Fruit fly (Drosophila melanogaster) whole organism, embryonic: ENCODE measurements around the gene CG10232.

ENCODE experiments used
- ATbp ChIP-seq: fragments of 200-800 bp; sonication (Bioruptor generic); optimal IDR thresholded peaks from 2 replicates; lab custom pipeline; 2017; ENCODE audit warnings: missing biosample characterization, mild to moderate bottlenecking, missing genetic modification characterization, missing genetic modification reagents
- Atf3 ChIP-seq: fragments of 200-800 bp; sonication (Bioruptor generic); optimal IDR thresholded peaks from 3 replicates; lab custom pipeline; 2016; ENCODE audit warnings: missing biosample characterization, missing genetic modification characterization
- Bteb2 ChIP-seq: fragments of 200-800 bp; sonication (Bioruptor generic); optimal IDR thresholded peaks from 2 replicates; lab custom pipeline; 2016; ENCODE audit warnings: missing biosample characterization, missing genetic modification characterization
- CG11504 ChIP-seq: fragments of 200-800 bp; sonication (Bioruptor generic); optimal IDR thresholded peaks from 3 replicates; lab custom pipeline; 2019; ENCODE audit warnings: missing biosample characterization, mild to moderate bottlenecking, missing genetic modification characterization, moderate library complexity
- CG12942 ChIP-seq: fragments of 200-800 bp; sonication (Bioruptor generic); optimal IDR thresholded peaks from 3 replicates; lab custom pipeline; 2016; ENCODE audit warnings: missing biosample characterization, missing genetic modification characterization
- CG13424 ChIP-seq: fragments of 200-800 bp; sonication (Bioruptor generic); optimal IDR thresholded peaks from 2 replicates; lab custom pipeline; 2019; ENCODE audit warnings: missing biosample characterization, mild to moderate bottlenecking, missing genetic modification characterization, moderate library complexity
- CG14050 ChIP-seq: fragments of 200-800 bp; sonication (Bioruptor generic); IDR thresholded peaks from 3 replicates; pipeline ENCODE4 v1.3.6; 2022; ENCODE audit warnings: missing biosample characterization, missing genetic modification characterization
- CG14667 ChIP-seq: fragments of 200-800 bp; sonication (Bioruptor generic); IDR thresholded peaks from 2 replicates; pipeline ENCODE4 v1.3.6; 2022; ENCODE audit warnings: missing biosample characterization, missing genetic modification characterization
- CG16779 ChIP-seq: fragments of 200-800 bp; sonication (Bioruptor generic); IDR thresholded peaks from 2 replicates; pipeline ENCODE4 v1.3.6; 2022; ENCODE audit warnings: missing biosample characterization, missing genetic modification characterization
- CG17328 ChIP-seq: fragments of 200-800 bp; sonication (Bioruptor generic); IDR thresholded peaks from 2 replicates; pipeline ENCODE4 v1.3.6; 2022; ENCODE audit warnings: missing biosample characterization, missing genetic modification characterization
- CG2120 ChIP-seq: fragments of 200-800 bp; sonication (Bioruptor generic); optimal IDR thresholded peaks from 3 replicates; lab custom pipeline; 2016; ENCODE audit warnings: missing biosample characterization, missing genetic modification characterization
- CG2678 ChIP-seq: fragments of 200-800 bp; sonication (Bioruptor generic); optimal IDR thresholded peaks from 3 replicates; lab custom pipeline; 2019; ENCODE audit warnings: missing biosample characterization, mild to moderate bottlenecking, missing genetic modification characterization, moderate library complexity
- CG2889 ChIP-seq: fragments of 200-800 bp; sonication (Bioruptor generic); IDR thresholded peaks from 3 replicates; pipeline ENCODE4 v1.3.6; 2022; ENCODE audit warnings: missing biosample characterization, missing genetic modification characterization
- CG30403 ChIP-seq: fragments of 200-800 bp; sonication (Bioruptor generic); optimal IDR thresholded peaks from 3 replicates; lab custom pipeline; 2016; ENCODE audit warnings: missing biosample characterization, missing genetic modification characterization
- CG3281 ChIP-seq: fragments of 200-800 bp; sonication (Bioruptor generic); optimal IDR thresholded peaks from 3 replicates; lab custom pipeline; 2017; ENCODE audit warnings: missing biosample characterization, mild to moderate bottlenecking, missing genetic modification characterization
- CG33557 ChIP-seq: fragments of 200-800 bp; sonication (Bioruptor generic); optimal IDR thresholded peaks from 2 replicates; lab custom pipeline; 2019; ENCODE audit warnings: missing biosample characterization, mild to moderate bottlenecking, missing genetic modification characterization, moderate library complexity
- CG3407 ChIP-seq: fragments of 200-800 bp; sonication (Bioruptor generic); optimal IDR thresholded peaks from 2 replicates; lab custom pipeline; 2018; ENCODE audit warnings: missing biosample characterization, mild to moderate bottlenecking, missing genetic modification characterization
- CG3995 ChIP-seq: fragments of 200-800 bp; sonication (Bioruptor generic); optimal IDR thresholded peaks from 3 replicates; lab custom pipeline; 2016; ENCODE audit warnings: missing biosample characterization, missing genetic modification characterization
- CG42726 ChIP-seq: fragments of 200-800 bp; sonication (Bioruptor generic); IDR thresholded peaks from 2 replicates; pipeline ENCODE4 v1.3.6; 2022; ENCODE audit warnings: missing biosample characterization, missing genetic modification characterization; ENCODE audit not compliant: partially characterized antibody
- CG6791 ChIP-seq: fragments of 200-800 bp; sonication (Bioruptor generic); IDR thresholded peaks from 3 replicates; pipeline ENCODE4 v1.3.6; 2022; ENCODE audit warnings: missing biosample characterization, missing genetic modification characterization; ENCODE audit not compliant: partially characterized antibody
- CG7963 ChIP-seq: fragments of 200-800 bp; sonication (Bioruptor generic); IDR thresholded peaks from 3 replicates; pipeline ENCODE4 v1.3.6; 2022; ENCODE audit warnings: missing biosample characterization, missing genetic modification characterization; ENCODE audit not compliant: partially characterized antibody
- CG8089 ChIP-seq: fragments of 200-800 bp; sonication (Bioruptor generic); optimal IDR thresholded peaks from 3 replicates; lab custom pipeline; 2016; ENCODE audit warnings: missing biosample characterization, missing genetic modification characterization
- CG9609 ChIP-seq: fragments of 200-800 bp; sonication (Bioruptor generic); optimal IDR thresholded peaks from 3 replicates; lab custom pipeline; 2016; ENCODE audit warnings: missing biosample characterization, missing genetic modification characterization
- CoRest ChIP-seq: fragments of 200-800 bp; sonication (Bioruptor generic); optimal IDR thresholded peaks from 3 replicates; lab custom pipeline; 2018; ENCODE audit warnings: missing biosample characterization, mild to moderate bottlenecking, missing genetic modification characterization, moderate library complexity
- Dip3 ChIP-seq: fragments of 200-800 bp; sonication (Bioruptor generic); optimal IDR thresholded peaks from 3 replicates; lab custom pipeline; 2016; ENCODE audit warnings: missing biosample characterization, missing genetic modification characterization
- Elba2 ChIP-seq: fragments of 200-800 bp; sonication (Bioruptor generic); optimal IDR thresholded peaks from 3 replicates; lab custom pipeline; 2016; ENCODE audit warnings: missing biosample characterization, missing genetic modification characterization
- Kr ChIP-seq: fragments of 200-800 bp; sonication (Bioruptor generic); optimal IDR thresholded peaks from 2 replicates; lab custom pipeline; 2017; ENCODE audit warnings: missing biosample characterization, mild to moderate bottlenecking, missing genetic modification characterization
- Lpt ChIP-seq: fragments of >200 bp; optimal IDR thresholded peaks from 2 replicates; lab custom pipeline; 2018; ENCODE audit warnings: missing biosample characterization, missing genetic modification characterization
- NK7.1 ChIP-seq: fragments of 200-800 bp; sonication (Bioruptor generic); optimal IDR thresholded peaks from 3 replicates; lab custom pipeline; 2016; ENCODE audit warnings: missing biosample characterization, missing genetic modification characterization
- ab ChIP-seq: fragments of 200-800 bp; sonication (Bioruptor generic); optimal IDR thresholded peaks from 2 replicates; lab custom pipeline; 2016; ENCODE audit warnings: missing biosample characterization, missing genetic modification characterization
- al ChIP-seq: fragments of 200-800 bp; sonication (Bioruptor generic); IDR thresholded peaks from 2 replicates; pipeline ENCODE4 v1.3.6; 2022; ENCODE audit warnings: missing biosample characterization, missing genetic modification characterization
- ap ChIP-seq: fragments of 200-800 bp; sonication (Bioruptor generic); IDR thresholded peaks from 2 replicates; pipeline ENCODE4 v1.3.6; 2022; ENCODE audit warnings: missing biosample characterization, missing genetic modification characterization
- disco-r ChIP-seq: fragments of 200-800 bp; sonication (Bioruptor generic); optimal IDR thresholded peaks from 2 replicates; lab custom pipeline; 2016; ENCODE audit warnings: missing biosample characterization, missing genetic modification characterization
- dmrt99B ChIP-seq: fragments of 200-800 bp; sonication (Bioruptor generic); optimal IDR thresholded peaks from 2 replicates; lab custom pipeline; 2018; ENCODE audit warnings: missing biosample characterization, mild to moderate bottlenecking, missing genetic modification characterization, moderate library complexity
- emc ChIP-seq: fragments of 200-800 bp; sonication (Bioruptor generic); optimal IDR thresholded peaks from 2 replicates; lab custom pipeline; 2016; ENCODE audit warnings: missing biosample characterization, missing genetic modification characterization
- esg ChIP-seq: fragments of 200-800 bp; sonication (Bioruptor generic); conservative IDR thresholded peaks from 2 replicates; pipeline ENCODE4 v1.3.6; 2022; ENCODE audit warnings: missing biosample characterization, missing genetic modification characterization
- gcm ChIP-seq: fragments of 200-800 bp; sonication (Bioruptor generic); optimal IDR thresholded peaks from 2 replicates; lab custom pipeline; 2019; ENCODE audit warnings: missing biosample characterization, mild to moderate bottlenecking, missing genetic modification characterization, moderate library complexity
- lola ChIP-seq, 3 experiments: fragments of >200 bp in 2 of 3; fragments of 200-800 bp in 1 of 3; sonication (Bioruptor generic) in 1 of 3; optimal IDR thresholded peaks; 2 replicates each; lab custom pipeline; 2017 to 2019; ENCODE audit warnings: missing biosample characterization in 3 of 3, missing genetic modification characterization in 3 of 3, mild to moderate bottlenecking in 1 of 3, moderate library complexity in 1 of 3
- pan ChIP-seq, 4 experiments: fragments of >200 bp in 3 of 4; fragments of 200-800 bp in 1 of 4; sonication (Bioruptor generic) in 1 of 4; optimal IDR thresholded peaks in 3 of 4; IDR thresholded peaks in 1 of 4; 2 replicates each; pipeline versions ENCODE4 v1.3.6 to Lab custom; 2017 to 2022; ENCODE audit warnings: missing biosample characterization in 2 of 4, missing genetic modification characterization in 2 of 4, mixed read lengths in 1 of 4
- pfk ChIP-seq: fragments of 200-800 bp; sonication (Bioruptor generic); optimal IDR thresholded peaks from 2 replicates; lab custom pipeline; 2018; ENCODE audit warnings: missing biosample characterization, mild to moderate bottlenecking, missing genetic modification characterization, moderate library complexity
- pho ChIP-seq: fragments of 200-800 bp; sonication (Bioruptor generic); optimal IDR thresholded peaks from 2 replicates; lab custom pipeline; 2016; ENCODE audit warnings: missing biosample characterization, missing genetic modification characterization
- row ChIP-seq: fragments of 200-800 bp; sonication (Bioruptor generic); IDR thresholded peaks from 3 replicates; pipeline ENCODE4 v1.3.6; 2022; ENCODE audit warnings: missing biosample characterization, missing genetic modification characterization
- sens ChIP-seq: fragments of 200-800 bp; sonication (Bioruptor generic); peaks from one replicate; lab custom pipeline; 2016; ENCODE audit warnings: missing biosample characterization, missing genetic modification characterization
- seq ChIP-seq: fragments of 200-800 bp; sonication (Bioruptor generic); IDR thresholded peaks from 2 replicates; pipeline ENCODE4 v1.3.6; 2022; ENCODE audit warnings: missing biosample characterization, missing genetic modification characterization
- sna ChIP-seq: fragments of 200-800 bp; sonication (Bioruptor generic); IDR thresholded peaks from 2 replicates; pipeline ENCODE4 v1.3.6; 2022; ENCODE audit warnings: missing biosample characterization, missing genetic modification characterization; ENCODE audit not compliant: partially characterized antibody
- sob ChIP-seq: fragments of 200-800 bp; sonication (Bioruptor generic); IDR thresholded peaks from 2 replicates; pipeline ENCODE4 v1.3.6; 2022; ENCODE audit warnings: missing biosample characterization, missing genetic modification characterization
- ssp ChIP-seq: fragments of 200-800 bp; sonication (Bioruptor generic); IDR thresholded peaks from 2 replicates; pipeline ENCODE4 v1.3.6; 2022; ENCODE audit warnings: missing biosample characterization, missing genetic modification characterization
- twi ChIP-seq: fragments of 200-800 bp; optimal IDR thresholded peaks from 2 replicates; lab custom pipeline; 2019; ENCODE audit warnings: missing biosample characterization, mild to moderate bottlenecking, missing genetic modification characterization, moderate library complexity
- wor ChIP-seq: fragments of 200-800 bp; sonication (Bioruptor generic); IDR thresholded peaks from 2 replicates; pipeline ENCODE4 v1.3.6; 2022; ENCODE audit warnings: missing biosample characterization, missing genetic modification characterization

Gene CG10232

dm6 chr3R:23757912-23758607 is 36.6 kb upstream of the CG10232 start, which contains the start of the genes PTPMT1 and Hrd3 (continued):
- TF ChIP-seq CG11504 = peak; percentile 98
- peak; percentile 98 for TF ChIP-seq CG33557 (GFP tag; lab: Kevin White, UChicago)
- TF ChIP-seq CG3995 (GFP tag; lab: Kevin White, UChicago) = peak; percentile 81
- no peak for TF ChIP-seq sna
- TF ChIP-seq CG9609 (GFP tag; lab: Kevin White, UChicago) = peak; percentile 96
- TF ChIP-seq CG12942 (GFP tag; lab: Kevin White, UChicago) = peak; percentile 98
- TF ChIP-seq Lpt (GFP tag; lab: Kevin White, UChicago) = no peak
- TF ChIP-seq disco-r (GFP tag; lab: Kevin White, UChicago) = peak; percentile 93
- peak; percentile 96 for TF ChIP-seq sob (GFP tag; lab: Robert Waterston, UW)
- TF ChIP-seq seq (GFP tag; lab: Robert Waterston, UW) = peak; percentile 95
- peak; percentile 95 for TF ChIP-seq emc (GFP tag; lab: Kevin White, UChicago)
- peak; percentile 93 for TF ChIP-seq CG14667 (GFP tag; lab: Robert Waterston, UW)
- peak; percentile 99 for TF ChIP-seq Dip3
- TF ChIP-seq gcm (GFP tag; lab: Kevin White, UChicago) = peak; percentile 97
- TF ChIP-seq ATbp (GFP tag; lab: Kevin White, UChicago) = peak; percentile 96
- peak; percentile 98 for TF ChIP-seq row
- TF ChIP-seq ap (GFP tag; lab: Robert Waterston, UW) = peak; percentile 92
- no peak for TF ChIP-seq CG42726
- peak; percentile 94 for TF ChIP-seq CG8089 (GFP tag; lab: Kevin White, UChicago)
- TF ChIP-seq ssp (GFP tag; lab: Robert Waterston, UW) = peak; percentile 90
- TF ChIP-seq sens (GFP tag; lab: Kevin White, UChicago) = peak; percentile 100
- peak; percentile 96 for TF ChIP-seq esg (GFP tag; lab: Robert Waterston, UW)
- peak; percentile 99 for TF ChIP-seq CG2678
- no peak for TF ChIP-seq CG6791 (GFP tag; lab: Robert Waterston, UW)
- TF ChIP-seq al (GFP tag; lab: Robert Waterston, UW) = peak; percentile 94
- TF ChIP-seq CG3407 (GFP tag; lab: Kevin White, UChicago) = peak; percentile 97
- TF ChIP-seq pho (GFP tag; lab: Kevin White, UChicago) = peak; percentile 98
- peak; percentile 95 for TF ChIP-seq NK7.1 (GFP tag; lab: Kevin White, UChicago)
- TF ChIP-seq CG7963 (GFP tag; lab: Robert Waterston, UW) = no peak
- peak; percentile 100 for TF ChIP-seq CoRest (tag; lab: Kevin White, UChicago)
- TF ChIP-seq CG2889 = peak; percentile 91
- TF ChIP-seq pfk (GFP tag; lab: Kevin White, UChicago) = peak; percentile 64
- peak; percentile 92 for TF ChIP-seq Elba2 (GFP tag; lab: Kevin White, UChicago)
- peak; percentile 96 for TF ChIP-seq Atf3 (GFP tag; lab: Kevin White, UChicago)
- peak; percentile 93 for TF ChIP-seq CG14050 (GFP tag; lab: Robert Waterston, UW)
- peak; percentile 84 for TF ChIP-seq Kr
- peak; percentile 99 for TF ChIP-seq CG3281 (GFP tag; lab: Kevin White, UChicago)
- peak; percentile 100 for TF ChIP-seq CG30403 (GFP tag; lab: Kevin White, UChicago)
- TF ChIP-seq wor (GFP tag; lab: Robert Waterston, UW) = peak; percentile 94
- peak; percentile 97 for TF ChIP-seq twi (tag; lab: Kevin White, UChicago)
- peak; percentile 85 for TF ChIP-seq CG16779 (GFP tag; lab: Robert Waterston, UW)
- no peak for TF ChIP-seq pan (optimal IDR thresholded peaks at IDR 0.05; lab: Kevin White, UChicago)
- TF ChIP-seq pan (GFP tag; optimal IDR thresholded peaks at IDR 0.05 in 1 of 2, IDR thresholded peaks at IDR 0.05 in 1 of 2) = peak in 1 of 2 experiments; percentile 93
- TF ChIP-seq lola (GFP tag; optimal IDR thresholded peaks at IDR 0.05; lab: Kevin White, UChicago) = peak in 1 of 3 experiments; percentile 99
- TF ChIP-seq CG17328 (GFP tag; lab: Robert Waterston, UW) = peak; percentile 94
- TF ChIP-seq CG2120 = peak; percentile 99
- TF ChIP-seq ab (GFP tag; lab: Kevin White, UChicago) = peak; percentile 95
- peak; percentile 99 for TF ChIP-seq dmrt99B (tag; lab: Kevin White, UChicago)
- peak; percentile 98 for TF ChIP-seq Bteb2 (GFP tag; lab: Kevin White, UChicago)
- peak; percentile 99 for TF ChIP-seq CG13424
